Worm (Caenorhabditis elegans): ENCODE results near the gene K01D12.9.

- TF ChIP-seq lir-3 (tag; optimal IDR thresholded peaks at IDR 0.05; ENCODE audit: poor library complexity): no peak
- TF ChIP-seq tbx-2 (tag; optimal IDR thresholded peaks at IDR 0.05): no peak
Observed at ce11 chrV:12411909-12412308, 7.5 kb upstream of the K01D12.9 start, which contains the start of gene cdr-7.
